Fruit fly (Drosophila melanogaster) whole organism, embryonic: ENCODE data around the gene CG31321.
A peak's percentile ranks its signal among the peaks of the same experiment; 100 is the strongest.

Experiments
- CG10431 ChIP-seq: fragments of 200-800 bp; sonication (Bioruptor generic); optimal IDR thresholded peaks from 3 replicates; lab custom pipeline; 2018; ENCODE audit warnings: missing biosample characterization, mild to moderate bottlenecking, missing genetic modification characterization
- CG11560 ChIP-seq: fragments of 200-800 bp; sonication (Bioruptor generic); IDR thresholded peaks from 3 replicates; pipeline ENCODE4 v1.3.6; 2022; ENCODE audit warnings: missing biosample characterization, missing genetic modification characterization
- CG12219 ChIP-seq: fragments of 200-800 bp; sonication (Bioruptor generic); optimal IDR thresholded peaks from 3 replicates; lab custom pipeline; 2018; ENCODE audit warnings: missing biosample characterization, mild to moderate bottlenecking, missing genetic modification characterization
- CG13296 ChIP-seq: fragments of 200-800 bp; sonication (Bioruptor generic); optimal IDR thresholded peaks from 3 replicates; lab custom pipeline; 2018; ENCODE audit warnings: missing biosample characterization, mild to moderate bottlenecking, missing genetic modification characterization
- CG14014 ChIP-seq: fragments of 200-800 bp; sonication (Bioruptor generic); IDR thresholded peaks from 2 replicates; pipeline ENCODE4 v1.3.6; 2022; ENCODE audit warnings: missing biosample characterization, missing genetic modification characterization
- CG14441 ChIP-seq: fragments of 200-800 bp; sonication (Bioruptor generic); IDR thresholded peaks from 2 replicates; pipeline ENCODE4 v1.3.6; 2022; ENCODE audit warnings: missing biosample characterization, missing genetic modification characterization
- CG15269 ChIP-seq: fragments of 200-800 bp; sonication (Bioruptor generic); optimal IDR thresholded peaks from 2 replicates; lab custom pipeline; 2018; ENCODE audit warnings: missing biosample characterization, mild to moderate bottlenecking, missing genetic modification characterization, moderate library complexity
- CG15601 ChIP-seq: fragments of 200-800 bp; sonication (Bioruptor generic); optimal IDR thresholded peaks from 3 replicates; lab custom pipeline; 2019; ENCODE audit warnings: missing biosample characterization, mild to moderate bottlenecking, missing genetic modification characterization, moderate library complexity
- CG17186 ChIP-seq: fragments of 200-800 bp; sonication (Bioruptor generic); optimal IDR thresholded peaks from 3 replicates; lab custom pipeline; 2017; ENCODE audit warnings: missing biosample characterization, missing genetic modification reagents, missing genetic modification characterization
- CG17359 ChIP-seq: fragments of 200-800 bp; sonication (Bioruptor generic); optimal IDR thresholded peaks from 3 replicates; lab custom pipeline; 2018; ENCODE audit warnings: missing biosample characterization, mild to moderate bottlenecking, missing genetic modification characterization, moderate library complexity
- CG18599 ChIP-seq: fragments of 200-800 bp; sonication (Bioruptor generic); optimal IDR thresholded peaks from 3 replicates; lab custom pipeline; 2017; ENCODE audit warnings: missing biosample characterization, missing genetic modification characterization, mild to moderate bottlenecking, moderate library complexity, missing genetic modification reagents
- CG2116 ChIP-seq: fragments of 200-800 bp; sonication (Bioruptor generic); optimal IDR thresholded peaks from 3 replicates; lab custom pipeline; 2018; ENCODE audit warnings: missing biosample characterization, mild to moderate bottlenecking, missing genetic modification characterization
- CG2678 ChIP-seq: fragments of 200-800 bp; sonication (Bioruptor generic); optimal IDR thresholded peaks from 3 replicates; lab custom pipeline; 2019; ENCODE audit warnings: missing biosample characterization, mild to moderate bottlenecking, missing genetic modification characterization, moderate library complexity
- CG2712 ChIP-seq: fragments of 200-800 bp; optimal IDR thresholded peaks from 3 replicates; lab custom pipeline; 2019; ENCODE audit warnings: missing biosample characterization, mild to moderate bottlenecking, missing genetic modification characterization, moderate library complexity
- CG2889 ChIP-seq: fragments of 200-800 bp; sonication (Bioruptor generic); IDR thresholded peaks from 3 replicates; pipeline ENCODE4 v1.3.6; 2022; ENCODE audit warnings: missing biosample characterization, missing genetic modification characterization
- CG3281 ChIP-seq: fragments of 200-800 bp; sonication (Bioruptor generic); optimal IDR thresholded peaks from 3 replicates; lab custom pipeline; 2017; ENCODE audit warnings: missing biosample characterization, mild to moderate bottlenecking, missing genetic modification characterization
- CG3407 ChIP-seq: fragments of 200-800 bp; sonication (Bioruptor generic); optimal IDR thresholded peaks from 2 replicates; lab custom pipeline; 2018; ENCODE audit warnings: missing biosample characterization, mild to moderate bottlenecking, missing genetic modification characterization
- CG4282 ChIP-seq: fragments of 200-800 bp; sonication (Bioruptor generic); optimal IDR thresholded peaks from 2 replicates; lab custom pipeline; 2016; ENCODE audit warnings: missing biosample characterization, missing genetic modification characterization
- CG4328 ChIP-seq: fragments of 200-800 bp; sonication (Bioruptor generic); optimal IDR thresholded peaks from 3 replicates; lab custom pipeline; 2017; ENCODE audit warnings: missing biosample characterization, missing genetic modification reagents, missing genetic modification characterization
- CG4404 ChIP-seq: fragments of 200-800 bp; sonication (Bioruptor generic); IDR thresholded peaks from 2 replicates; pipeline ENCODE4 v1.3.6; 2022; ENCODE audit warnings: missing biosample characterization, missing genetic modification characterization
- CG5180 ChIP-seq: fragments of 200-800 bp; sonication (Bioruptor generic); optimal IDR thresholded peaks from 3 replicates; lab custom pipeline; 2017; ENCODE audit warnings: missing biosample characterization, missing genetic modification characterization, mild to moderate bottlenecking, moderate library complexity, missing genetic modification reagents
- CG6272 ChIP-seq: fragments of 200-800 bp; sonication (Bioruptor generic); IDR thresholded peaks from 2 replicates; pipeline ENCODE4 v1.3.6; 2022; ENCODE audit warnings: missing biosample characterization, missing genetic modification characterization
- CG6765 ChIP-seq: fragments of 200-800 bp; sonication (Bioruptor generic); optimal IDR thresholded peaks from 3 replicates; lab custom pipeline; 2017; ENCODE audit warnings: missing biosample characterization, mild to moderate bottlenecking, missing genetic modification characterization
- CG8281 ChIP-seq: fragments of 200-800 bp; sonication (Bioruptor generic); optimal IDR thresholded peaks from 2 replicates; lab custom pipeline; 2018; ENCODE audit warnings: missing biosample characterization, mild to moderate bottlenecking, missing genetic modification characterization, moderate library complexity
- CG8388 ChIP-seq: fragments of 200-800 bp; sonication (Bioruptor generic); optimal IDR thresholded peaks from 2 replicates; lab custom pipeline; 2019; ENCODE audit warnings: missing biosample characterization, mild to moderate bottlenecking, missing genetic modification characterization, moderate library complexity
- Camta ChIP-seq: fragments of 200-800 bp; sonication (Bioruptor generic); optimal IDR thresholded peaks from 2 replicates; lab custom pipeline; 2016; ENCODE audit warnings: missing biosample characterization, missing genetic modification characterization
- Dp ChIP-seq: fragments of 200-800 bp; sonication (Bioruptor generic); optimal IDR thresholded peaks from 2 replicates; lab custom pipeline; 2018; ENCODE audit warnings: missing biosample characterization, mild to moderate bottlenecking, missing genetic modification characterization, moderate library complexity
- HLH4C ChIP-seq: fragments of 200-800 bp; sonication (Bioruptor generic); IDR thresholded peaks from 3 replicates; pipeline ENCODE4 v1.3.6; 2022; ENCODE audit warnings: missing biosample characterization, missing genetic modification characterization; ENCODE audit not compliant: partially characterized antibody
- Hmx ChIP-seq: fragments of 200-800 bp; sonication (Bioruptor generic); optimal IDR thresholded peaks from 2 replicates; lab custom pipeline; 2016; ENCODE audit warnings: missing biosample characterization, missing genetic modification characterization
- Hr78 ChIP-seq, 2 experiments: fragments of 200-800 bp in 1 of 2; fragments of >200 bp in 1 of 2; sonication (Bioruptor generic) in 1 of 2; optimal IDR thresholded peaks; 2 replicates each; lab custom pipeline; 2017 to 2019; ENCODE audit warnings: missing biosample characterization in 2 of 2, missing genetic modification characterization in 2 of 2, mild to moderate bottlenecking in 1 of 2, moderate library complexity in 1 of 2
- Hsf ChIP-seq: fragments of 200-800 bp; sonication (Bioruptor generic); optimal IDR thresholded peaks from 3 replicates; lab custom pipeline; 2016; ENCODE audit warnings: missing biosample characterization, missing genetic modification characterization
- MBD-R2 ChIP-seq: fragments of 200-800 bp; sonication (Bioruptor generic); IDR thresholded peaks from 2 replicates; pipeline ENCODE4 v1.3.6; 2022; ENCODE audit warnings: missing biosample characterization, missing genetic modification characterization
- MTF-1 ChIP-seq: fragments of 200-800 bp; sonication (Bioruptor generic); optimal IDR thresholded peaks from 2 replicates; lab custom pipeline; 2018; ENCODE audit warnings: missing biosample characterization, mild to moderate bottlenecking, missing genetic modification characterization, borderline replicate concordance
- Med ChIP-seq: fragments of 200-800 bp; sonication (Bioruptor generic); peaks from one replicate; lab custom pipeline; 2016; ENCODE audit warnings: missing biosample characterization, missing genetic modification characterization, mild to moderate bottlenecking, inconsistent platforms, moderate library complexity
- NC2β ChIP-seq: fragments of 200-800 bp; sonication (Bioruptor generic); optimal IDR thresholded peaks from 2 replicates; lab custom pipeline; 2016; ENCODE audit warnings: missing biosample characterization, missing genetic modification characterization
- NK7.1 ChIP-seq: fragments of 200-800 bp; sonication (Bioruptor generic); optimal IDR thresholded peaks from 3 replicates; lab custom pipeline; 2016; ENCODE audit warnings: missing biosample characterization, missing genetic modification characterization
- PHDP ChIP-seq: fragments of 200-800 bp; sonication (Bioruptor generic); optimal IDR thresholded peaks from 3 replicates; lab custom pipeline; 2018; ENCODE audit warnings: missing biosample characterization, mild to moderate bottlenecking, missing genetic modification characterization, moderate library complexity
- dmrt11E ChIP-seq: fragments of 200-800 bp; sonication (Bioruptor generic); optimal IDR thresholded peaks from 3 replicates; lab custom pipeline; 2018; ENCODE audit warnings: missing biosample characterization, mild to moderate bottlenecking, missing genetic modification characterization, moderate library complexity
- dmrt99B ChIP-seq: fragments of 200-800 bp; sonication (Bioruptor generic); optimal IDR thresholded peaks from 2 replicates; lab custom pipeline; 2018; ENCODE audit warnings: missing biosample characterization, mild to moderate bottlenecking, missing genetic modification characterization, moderate library complexity
- dysf ChIP-seq: fragments of 200-800 bp; sonication (Bioruptor generic); IDR thresholded peaks from 3 replicates; pipeline ENCODE4 v1.3.6; 2022; ENCODE audit warnings: missing biosample characterization, missing genetic modification characterization
- ewg ChIP-seq: fragments of 200-800 bp; sonication (Bioruptor generic); optimal IDR thresholded peaks from 3 replicates; lab custom pipeline; 2017; ENCODE audit warnings: mild to moderate bottlenecking, missing biosample characterization, missing genetic modification reagents, missing genetic modification characterization
- ind ChIP-seq: fragments of 200-800 bp; sonication (Bioruptor generic); optimal IDR thresholded peaks from 3 replicates; lab custom pipeline; 2016; ENCODE audit warnings: missing biosample characterization, missing genetic modification characterization
- mirr ChIP-seq: fragments of 200-800 bp; sonication (Bioruptor generic); optimal IDR thresholded peaks from 3 replicates; lab custom pipeline; 2018; ENCODE audit warnings: missing biosample characterization, mild to moderate bottlenecking, missing genetic modification characterization
- odd ChIP-seq: fragments of 200-800 bp; sonication (Bioruptor generic); optimal IDR thresholded peaks from 2 replicates; lab custom pipeline; 2017; ENCODE audit warnings: missing biosample characterization, mild to moderate bottlenecking, missing genetic modification characterization
- pho ChIP-seq: fragments of 200-800 bp; sonication (Bioruptor generic); optimal IDR thresholded peaks from 2 replicates; lab custom pipeline; 2016; ENCODE audit warnings: missing biosample characterization, missing genetic modification characterization
- salm ChIP-seq: fragments of 200-800 bp; sonication (Bioruptor generic); optimal IDR thresholded peaks from 2 replicates; lab custom pipeline; 2018; ENCODE audit warnings: missing biosample characterization, mild to moderate bottlenecking, missing genetic modification characterization
- sima ChIP-seq: fragments of 200-800 bp; sonication (Bioruptor generic); optimal IDR thresholded peaks from 2 replicates; lab custom pipeline; 2016; ENCODE audit warnings: missing biosample characterization, missing genetic modification characterization
- slou ChIP-seq: fragments of 200-800 bp; sonication (Bioruptor generic); optimal IDR thresholded peaks from 3 replicates; lab custom pipeline; 2016; ENCODE audit warnings: missing biosample characterization, missing genetic modification characterization
- trem ChIP-seq: fragments of 200-800 bp; optimal IDR thresholded peaks from 3 replicates; lab custom pipeline; 2019; ENCODE audit warnings: missing biosample characterization, mild to moderate bottlenecking, missing genetic modification characterization, moderate library complexity
- wek ChIP-seq: fragments of 200-800 bp; sonication (Bioruptor generic); optimal IDR thresholded peaks from 3 replicates; lab custom pipeline; 2018; ENCODE audit warnings: missing biosample characterization, mild to moderate bottlenecking, missing genetic modification characterization, moderate library complexity

CG31321 gene

DNA sequence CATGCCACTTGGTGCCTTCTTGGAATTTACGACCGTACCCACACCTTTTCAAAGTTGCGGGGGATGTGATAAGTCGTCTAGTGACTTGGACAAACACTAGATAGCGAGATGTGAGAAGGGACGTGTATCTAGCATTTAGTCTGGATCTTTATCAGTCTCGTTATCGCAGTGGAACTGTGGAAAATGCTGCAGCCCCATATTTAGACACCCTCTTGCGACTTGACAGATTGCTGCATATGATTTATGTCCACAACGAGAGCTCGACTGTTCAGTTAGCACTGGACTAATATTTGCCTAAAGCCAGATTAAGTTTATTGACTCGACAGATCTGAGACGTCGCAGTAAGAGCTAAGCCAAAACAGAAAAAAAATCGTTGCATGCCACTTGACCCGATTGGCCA, 10.3 kb upstream of the CG31321 start (continued):
- TF ChIP-seq odd (GFP tag; lab: Kevin White, UChicago) (peak; percentile 50), sima (GFP tag; lab: Kevin White, UChicago) (no peak), Hmx (GFP tag; lab: Kevin White, UChicago) (no peak), CG4404 (GFP tag; lab: Robert Waterston, UW) (no peak), CG2712 (tag; lab: Kevin White, UChicago) (peak; percentile 31), CG13296 (GFP tag; lab: Kevin White, UChicago) (peak; percentile 62), CG15269 (tag; lab: Kevin White, UChicago) (no peak), HLH4C (GFP tag; lab: Robert Waterston, UW) (no peak), CG14441 (GFP tag; lab: Robert Waterston, UW) (no peak), CG12219 (peak; percentile 37), CG8281 (tag; lab: Kevin White, UChicago) (peak; percentile 44), CG15601 (tag; lab: Kevin White, UChicago) (peak; percentile 43), CG6765 (GFP tag; lab: Kevin White, UChicago) (peak; percentile 10), CG4328 (GFP tag; lab: Kevin White, UChicago) (peak; percentile 35), CG4282 (GFP tag; lab: Kevin White, UChicago) (no peak), Hr78 (GFP tag; optimal IDR thresholded peaks at IDR 0.05; lab: Kevin White, UChicago) (peak in 1 of 2 experiments; percentile 49), mirr (peak; percentile 12), dysf (no peak), CG2116 (GFP tag; lab: Kevin White, UChicago) (peak; percentile 3), CG14014 (GFP tag; lab: Robert Waterston, UW) (0 out of 2 replicates have a peak, but pooled peaks have one; percentile 17), ewg (GFP tag; lab: Kevin White, UChicago) (peak; percentile 17), MTF-1 (peak; percentile 57), dmrt11E (tag; lab: Kevin White, UChicago) (peak; percentile 26), NK7.1 (GFP tag; lab: Kevin White, UChicago) (no peak), PHDP (tag; lab: Kevin White, UChicago) (peak; percentile 46), Camta (GFP tag; lab: Kevin White, UChicago) (peak; percentile 19), CG8388 (GFP tag; lab: Kevin White, UChicago) (no peak), Med (GFP tag; lab: Kevin White, UChicago) (peak; percentile 81), CG3281 (GFP tag; lab: Kevin White, UChicago) (peak; percentile 13), CG11560 (tag; lab: Robert Waterston, UW) (no peak), CG6272 (GFP tag; lab: Robert Waterston, UW) (no peak), CG10431 (GFP tag; lab: Kevin White, UChicago) (peak; percentile 47), pho (GFP tag; lab: Kevin White, UChicago) (no peak), CG3407 (GFP tag; lab: Kevin White, UChicago) (peak; percentile 14), Dp (no peak), CG2889 (GFP tag; lab: Robert Waterston, UW) (0 out of 3 replicates have a peak, but pooled peaks have one; percentile 9), salm (tag; lab: Kevin White, UChicago) (no peak), CG2678 (peak; percentile 67), CG18599 (GFP tag; lab: Kevin White, UChicago) (peak; percentile 52), CG17359 (tag; lab: Kevin White, UChicago) (peak; percentile 58), trem (tag; lab: Kevin White, UChicago) (no peak), NC2β (GFP tag; lab: Kevin White, UChicago) (peak; percentile 30), CG17186 (peak; percentile 21), MBD-R2 (GFP tag; lab: Robert Waterston, UW) (no peak), slou (GFP tag; lab: Kevin White, UChicago) (no peak), CG5180 (peak; percentile 65), Hsf (GFP tag; lab: Kevin White, UChicago) (no peak), dmrt99B (tag; lab: Kevin White, UChicago) (no peak), ind (no peak), wek (GFP tag; lab: Kevin White, UChicago) (peak; percentile 45)
